Fruit fly (Drosophila melanogaster): ENCODE data around the gene CG3618.

Gene CG3618

dm6 chr3L:20798325-20798846 lies 17.5 kb downstream of the CG3618 start, which contains the start of the genes CG3698 and tzn (continued):
- TF ChIP-seq CG8290 (GFP tag; optimal IDR thresholded peaks at IDR 0.05) (peak; percentile 95), CG8290 (tag; optimal IDR thresholded peaks at IDR 0.05) (peak in 1 of 2 experiments; percentile 91), shn (GFP tag; optimal IDR thresholded peaks at IDR 0.05) (peak; percentile 83), Deaf1 (tag; optimal IDR thresholded peaks at IDR 0.05) (no peak), dati (GFP tag; IDR thresholded peaks at IDR 0.05) (peak; percentile 93), gem (tag; optimal IDR thresholded peaks at IDR 0.05) (no peak), YL-1 (GFP tag; optimal IDR thresholded peaks at IDR 0.05) (peak; percentile 97), CG8924 (tag; optimal IDR thresholded peaks at IDR 0.05) (peak; percentile 78), dan (GFP tag; IDR thresholded peaks at IDR 0.05) (no peak), CG1832 (GFP tag; optimal IDR thresholded peaks at IDR 0.05) (no peak), GATAe (GFP tag; conservative IDR thresholded peaks at IDR 0.05) (peak; percentile 87), CG8089 (GFP tag; optimal IDR thresholded peaks at IDR 0.05) (peak; percentile 86), Mes4 (GFP tag; optimal IDR thresholded peaks at IDR 0.05) (peak; percentile 82), CG12219 (GFP tag; optimal IDR thresholded peaks at IDR 0.05) (peak; percentile 88), CG14667 (GFP tag; IDR thresholded peaks at IDR 0.05) (peak; percentile 88), CG11695 (GFP tag; IDR thresholded peaks at IDR 0.05) (peak; percentile 76), CkIIα-i1 (GFP tag; IDR thresholded peaks at IDR 0.05) (peak; percentile 86), al (GFP tag; IDR thresholded peaks at IDR 0.05) (peak; percentile 87), CG31365 (tag; optimal IDR thresholded peaks at IDR 0.05) (peak; percentile 83), Hey (tag; optimal IDR thresholded peaks at IDR 0.05) (peak; percentile 84), disco-r (GFP tag; optimal IDR thresholded peaks at IDR 0.05) (peak; percentile 80), hbn (GFP tag; IDR thresholded peaks at IDR 0.05; ENCODE audit: partially characterized antibody) (peak; percentile 14; the same call in 1 of the 2 replicates), CG17385 (GFP tag; optimal IDR thresholded peaks at IDR 0.05) (peak; percentile 89), CG1792 (GFP tag; optimal IDR thresholded peaks at IDR 0.05) (peak; percentile 68), CG18619 (GFP tag; optimal IDR thresholded peaks at IDR 0.05) (peak; percentile 96), abd-A (tag; optimal IDR thresholded peaks at IDR 0.05) (no peak), CG11085 (GFP tag; IDR thresholded peaks at IDR 0.05) (peak; percentile 96), C15 (GFP tag; IDR thresholded peaks at IDR 0.05) (peak; percentile 92), Lhr (GFP tag; optimal IDR thresholded peaks at IDR 0.05) (peak; percentile 99), btn (GFP tag; optimal IDR thresholded peaks at IDR 0.05) (peak; percentile 71), ara (GFP tag; IDR thresholded peaks at IDR 0.05) (peak; percentile 85), hkb (optimal IDR thresholded peaks at IDR 0.05) (no peak), hkb (GFP tag; IDR thresholded peaks at IDR 0.05) (peak; percentile 93), emc (GFP tag; optimal IDR thresholded peaks at IDR 0.05) (peak; percentile 82), Fer3 (tag; optimal IDR thresholded peaks at IDR 0.05) (peak; percentile 92), CG14965 (GFP tag; optimal IDR thresholded peaks at IDR 0.05; ENCODE audit: borderline replicate concordance) (peak; percentile 40), CG11456 (GFP tag; IDR thresholded peaks at IDR 0.05) (peak; percentile 98), ftz-f1 (GFP tag; optimal IDR thresholded peaks at IDR 0.05) (peak; percentile 62), D19A (tag; optimal IDR thresholded peaks at IDR 0.05) (peak; percentile 71), MBD-R2 (GFP tag; IDR thresholded peaks at IDR 0.05) (peak; percentile 96), bab2 (GFP tag; optimal IDR thresholded peaks at IDR 0.05) (peak; percentile 77), ERR (GFP tag; optimal IDR thresholded peaks at IDR 0.05) (peak; percentile 46), Rfx (GFP tag; IDR thresholded peaks at IDR 0.05) (peak; percentile 97), gfzf (GFP tag; optimal IDR thresholded peaks at IDR 0.05) (peak; percentile 85), CG4404 (GFP tag; IDR thresholded peaks at IDR 0.05) (peak; percentile 71), CG11723 (GFP tag; optimal IDR thresholded peaks at IDR 0.05) (peak; percentile 90), prd (optimal IDR thresholded peaks at IDR 0.05) (no peak), prd (GFP tag; IDR thresholded peaks at IDR 0.05) (peak; percentile 85), Pdp1 (GFP tag; optimal IDR thresholded peaks at IDR 0.05) (peak in 1 of 2 experiments; percentile 75), chm (GFP tag; IDR thresholded peaks at IDR 0.05) (peak; percentile 97), lola (GFP tag; optimal IDR thresholded peaks at IDR 0.05) (peak in 1 of 3 experiments; percentile 75), Sry-δ (GFP tag; optimal IDR thresholded peaks at IDR 0.05) (peak; percentile 58)

Data from whole organism, embryonic.